Worm (Caenorhabditis elegans): ENCODE results near the gene wdr-4.

Gene wdr-4

ce11 chrIII:6734420-6734819 is 8.8 kb downstream of the wdr-4 start, which contains the start of gene Y102E9.3:
Gene Y102E9.3 (minus strand): TSS chrIII:6734520.
- no peak for TF ChIP-seq pqm-1 (tag; optimal IDR thresholded peaks at IDR 0.05)
- no peak for TF ChIP-seq lsy-12 (tag; optimal IDR thresholded peaks at IDR 0.05)
- TF ChIP-seq unc-62 (GFP tag; optimal IDR thresholded peaks at IDR 0.05), result no peak
- no peak for TF ChIP-seq mml-1 (tag; optimal IDR thresholded peaks at IDR 0.05)

- TF ChIP-seq nhr-76 (tag; optimal IDR thresholded peaks at IDR 0.05) (no peak), nhr-43 (tag; optimal IDR thresholded peaks at IDR 0.05; ENCODE audit: poor library complexity, severe bottlenecking) (no peak), ZK546.5 (tag; optimal IDR thresholded peaks at IDR 0.05) (no peak), lin-15B (tag; optimal IDR thresholded peaks at IDR 0.05) (no peak), fos-1 (tag; optimal IDR thresholded peaks at IDR 0.05) (no peak), hmg-11 (tag; optimal IDR thresholded peaks at IDR 0.05) (no peak), jun-1 (tag; optimal IDR thresholded peaks at IDR 0.05) (no peak), fkh-2 (tag; optimal IDR thresholded peaks at IDR 0.05) (no peak), skn-1 (tag; optimal IDR thresholded peaks at IDR 0.05) (no peak), egl-27 (tag; optimal IDR thresholded peaks at IDR 0.05) (no peak), nhr-28 (tag; optimal IDR thresholded peaks at IDR 0.05) (no peak), pqm-1 (tag; optimal IDR thresholded peaks at IDR 0.05) (no peak), ceh-16 (tag; optimal IDR thresholded peaks at IDR 0.05) (no peak), nhr-23 (tag; optimal IDR thresholded peaks at IDR 0.05) (no peak), R02D3.7 (tag; optimal IDR thresholded peaks at IDR 0.05) (no peak), lsy-12 (tag; optimal IDR thresholded peaks at IDR 0.05) (no peak)
Observed at ce11 chrIII:6736566-6736965, 11.0 kb downstream of the wdr-4 start, which contains the start of gene Y102E9.6. Gene Y102E9.6 (minus strand): TSS chrIII:6736666.

- TF ChIP-seq mdl-1 (tag; optimal IDR thresholded peaks at IDR 0.05) (no peak), snpc-4 (tag; optimal IDR thresholded peaks at IDR 0.05) (no peak), eor-1 (tag; optimal IDR thresholded peaks at IDR 0.05) (no peak), nhr-28 (tag; optimal IDR thresholded peaks at IDR 0.05) (no peak), jun-1 (tag; optimal IDR thresholded peaks at IDR 0.05) (no peak)
Observed at ce11 chrIII:6736971-6737370, 11.4 kb downstream of the wdr-4 start, which contains the start of gene K07E12.2. Gene K07E12.2 (plus strand): TSS chrIII:6737271.

ce11 chrIII:6740072-6740471 is 14.5 kb downstream of the wdr-4 start:
- TF ChIP-seq egl-5 (tag; optimal IDR thresholded peaks at IDR 0.05), result no peak
- no peak for TF ChIP-seq R02D3.7 (tag; optimal IDR thresholded peaks at IDR 0.05)

ce11 chrIII:6742597-6742996 is 17.0 kb downstream of the wdr-4 start:
- no peak for TF ChIP-seq nhr-67 (tag; optimal IDR thresholded peaks at IDR 0.05)
- no peak for TF ChIP-seq daf-12 (tag; optimal IDR thresholded peaks at IDR 0.05)
- TF ChIP-seq ceh-28 (tag; optimal IDR thresholded peaks at IDR 0.05), result no peak
- no peak for TF ChIP-seq mml-1 (tag; optimal IDR thresholded peaks at IDR 0.05)
- TF ChIP-seq ama-1 (optimal IDR thresholded peaks at IDR 0.05), result no peak
- no peak for TF ChIP-seq jun-1 (tag; optimal IDR thresholded peaks at IDR 0.05)
- TF ChIP-seq sea-2 (GFP tag; optimal IDR thresholded peaks at IDR 0.05), result no peak
- no peak for TF ChIP-seq nhr-28 (tag; optimal IDR thresholded peaks at IDR 0.05)
- no peak for TF ChIP-seq pqm-1 (tag; optimal IDR thresholded peaks at IDR 0.05)
- no peak for TF ChIP-seq ztf-11 (tag; optimal IDR thresholded peaks at IDR 0.05)
- TF ChIP-seq nhr-23 (tag; optimal IDR thresholded peaks at IDR 0.05), result no peak
- no peak for TF ChIP-seq pha-4 (tag; optimal IDR thresholded peaks at IDR 0.05)
- no peak for TF ChIP-seq elt-1 (tag; optimal IDR thresholded peaks at IDR 0.05)
- no peak for TF ChIP-seq fkh-10 (GFP tag; optimal IDR thresholded peaks at IDR 0.05)
- no peak for TF ChIP-seq zag-1 (tag; optimal IDR thresholded peaks at IDR 0.05)
- no peak for TF ChIP-seq skn-1 (tag; optimal IDR thresholded peaks at IDR 0.05)
- no peak for TF ChIP-seq egl-27 (tag; optimal IDR thresholded peaks at IDR 0.05)
- no peak for TF ChIP-seq lsy-12 (tag; optimal IDR thresholded peaks at IDR 0.05)

- TF ChIP-seq aly-2 (tag; optimal IDR thresholded peaks at IDR 0.05) (no peak), eor-1 (tag; optimal IDR thresholded peaks at IDR 0.05) (no peak)
Observed at ce11 chrIII:6746008-6746407, 20.4 kb downstream of the wdr-4 start, which contains the start of gene dig-1. Gene dig-1 (plus strand): TSS chrIII:6746308.

Data from whole organism, L3 larva.